Fruit fly (Drosophila melanogaster) whole organism: Measurements from ENCODE around the gene Apc.
A peak's percentile ranks its signal among the peaks of the same experiment; 100 is the strongest.

Source experiments
- CG8478 ChIP-seq: fragments of >200 bp; optimal IDR thresholded peaks from 2 replicates; lab custom pipeline; 2018; ENCODE audit warnings: inconsistent platforms
- Dll ChIP-seq: fragments of >200 bp; optimal IDR thresholded peaks from 2 replicates; lab custom pipeline; 2017
- EcR ChIP-seq, 2 experiments: fragments of >200 bp; optimal IDR thresholded peaks; 2 replicates each; lab custom pipeline; 2017; ENCODE audit warnings: missing biosample characterization in 2 of 2, missing genetic modification characterization in 2 of 2, missing genetic modification reagents in 2 of 2
- pan ChIP-seq: fragments of >200 bp; optimal IDR thresholded peaks from 2 replicates; lab custom pipeline; 2017
- psq ChIP-seq: fragments of >200 bp; optimal IDR thresholded peaks from 2 replicates; lab custom pipeline; 2017
- usp ChIP-seq: fragments of >200 bp; optimal IDR thresholded peaks from 2 replicates; lab custom pipeline; 2017; ENCODE audit warnings: missing biosample characterization, missing genetic modification characterization, mixed read lengths

The Apc gene

dm6 chr3R:28848693-28849470 lies 4.3 kb upstream of the Apc start:
- no peak for TF ChIP-seq EcR (GFP tag; optimal IDR thresholded peaks at IDR 0.05; lab: Kevin White, UChicago)
- no peak for TF ChIP-seq Dll (lab: Kevin White, UChicago)
- no peak for TF ChIP-seq usp
- TF ChIP-seq pan (lab: Kevin White, UChicago) = no peak
- no peak for TF ChIP-seq CG8478 (lab: Kevin White, UChicago)
- TF ChIP-seq psq = no peak

- TF ChIP-seq pan (lab: Kevin White, UChicago) = peak; percentile 31
- TF ChIP-seq psq = no peak
- TF ChIP-seq Dll (lab: Kevin White, UChicago) = no peak
These were observed 3.2 kb upstream of the Apc start for dm6 chr3R:28847547-28848316.

- TF ChIP-seq Dll (lab: Kevin White, UChicago) = no peak
- no peak for TF ChIP-seq usp
- peak; percentile 48 for TF ChIP-seq pan (lab: Kevin White, UChicago)
- peak in 1 of 2 experiments; percentile 22 for TF ChIP-seq EcR (GFP tag; optimal IDR thresholded peaks at IDR 0.05; lab: Kevin White, UChicago)
- TF ChIP-seq CG8478 (lab: Kevin White, UChicago) = no peak
- no peak for TF ChIP-seq psq
These were observed 2.5 kb upstream of the Apc start for dm6 chr3R:28846877-28847529.

dm6 chr3R:28845981-28846380 lies 1.4 kb upstream of the Apc start:
- TF ChIP-seq usp (no peak), pan (lab: Kevin White, UChicago) (no peak), CG8478 (lab: Kevin White, UChicago) (no peak)

dm6 chr3R:28845377-28845876 lies 879 bp upstream of the Apc start:
- TF ChIP-seq usp (no peak), pan (lab: Kevin White, UChicago) (no peak)

- TF ChIP-seq Dll (lab: Kevin White, UChicago) (no peak), psq (no peak), usp (no peak), pan (lab: Kevin White, UChicago) (no peak), CG8478 (lab: Kevin White, UChicago) (no peak), EcR (GFP tag; optimal IDR thresholded peaks at IDR 0.05; lab: Kevin White, UChicago) (no peak)
These were observed 555 bp downstream of the Apc start for dm6 chr3R:28843776-28844610.

- TF ChIP-seq usp (no peak), pan (lab: Kevin White, UChicago) (no peak), Dll (lab: Kevin White, UChicago) (no peak), EcR (GFP tag; optimal IDR thresholded peaks at IDR 0.05; lab: Kevin White, UChicago) (no peak), CG8478 (lab: Kevin White, UChicago) (no peak), psq (no peak)
These were observed 2.1 kb downstream of the Apc start for dm6 chr3R:28842431-28842830.

- TF ChIP-seq psq (no peak), Dll (lab: Kevin White, UChicago) (no peak), pan (lab: Kevin White, UChicago) (no peak), EcR (GFP tag; optimal IDR thresholded peaks at IDR 0.05; lab: Kevin White, UChicago) (no peak), usp (no peak), CG8478 (lab: Kevin White, UChicago) (no peak)
These were observed 2.6 kb downstream of the Apc start for dm6 chr3R:28841968-28842367.

- TF ChIP-seq usp (no peak), EcR (GFP tag; optimal IDR thresholded peaks at IDR 0.05; lab: Kevin White, UChicago) (no peak), Dll (lab: Kevin White, UChicago) (no peak), psq (no peak), pan (lab: Kevin White, UChicago) (no peak), CG8478 (lab: Kevin White, UChicago) (no peak)
These were observed 3.9 kb downstream of the Apc start for dm6 chr3R:28840620-28841019.

dm6 chr3R:28831626-28832267 lies 12.8 kb downstream of the Apc start, which contains the start of gene WASp:
Gene WASp, minus strand, starts transcription at chr3R:28832024.
- TF ChIP-seq CG8478 (lab: Kevin White, UChicago) = no peak
- TF ChIP-seq Dll (lab: Kevin White, UChicago) = no peak
- TF ChIP-seq psq = no peak
- TF ChIP-seq pan (lab: Kevin White, UChicago) = no peak
- TF ChIP-seq usp = no peak
- no peak for TF ChIP-seq EcR (GFP tag; optimal IDR thresholded peaks at IDR 0.05; lab: Kevin White, UChicago)

- TF ChIP-seq CG8478 (lab: Kevin White, UChicago) (no peak), EcR (GFP tag; optimal IDR thresholded peaks at IDR 0.05; lab: Kevin White, UChicago) (no peak), psq (no peak), pan (lab: Kevin White, UChicago) (no peak)
These were observed 13.4 kb downstream of the Apc start for dm6 chr3R:28831172-28831571.
